Worm (Caenorhabditis elegans) whole organism, late embryonic: ENCODE results near the gene gipc-1.

Experiments
- ama-1 ChIP-seq: fragments of 150-350 bp; optimal IDR thresholded peaks from 2 replicates; lab custom pipeline; 2014
- ceh-14 ChIP-seq: sonication (generic microtip); optimal IDR thresholded peaks from 2 replicates; lab custom pipeline; 2016; ENCODE audit warnings: missing genotype, missing genetic modification characterization, missing compliant biosample characterization
- ceh-9 ChIP-seq: sonication (generic microtip); optimal IDR thresholded peaks from 2 replicates; lab custom pipeline; 2016; ENCODE audit warnings: mild to moderate bottlenecking, missing genetic modification characterization, inconsistent platforms, missing compliant biosample characterization
- elt-2 ChIP-seq: sonication (generic microtip); optimal IDR thresholded peaks from 2 replicates; lab custom pipeline; 2016; ENCODE audit warnings: missing genetic modification reagents, missing genetic modification characterization, missing compliant biosample characterization
- ets-4 ChIP-seq: sonication (generic microtip); optimal IDR thresholded peaks from 2 replicates; lab custom pipeline; 2016; ENCODE audit warnings: missing genetic modification characterization, missing compliant biosample characterization
- fkh-10 ChIP-seq: fragments of 150-350 bp; optimal IDR thresholded peaks from 2 replicates; lab custom pipeline; 2014; ENCODE audit warnings: missing biosample characterization, missing genetic modification reagents, missing genetic modification characterization
- nhr-11 ChIP-seq: fragments of 150-350 bp; optimal IDR thresholded peaks from 2 replicates; lab custom pipeline; 2014; ENCODE audit warnings: missing biosample characterization, missing genetic modification characterization
- nhr-232 ChIP-seq: sonication (generic microtip); optimal IDR thresholded peaks from 2 replicates; lab custom pipeline; 2016; ENCODE audit warnings: missing genetic modification characterization, missing compliant biosample characterization
- pax-1 ChIP-seq: fragments of 150-350 bp; optimal IDR thresholded peaks from 2 replicates; lab custom pipeline; 2014; ENCODE audit warnings: missing biosample characterization, missing genetic modification characterization
- pqm-1 ChIP-seq: sonication (generic microtip); optimal IDR thresholded peaks from 2 replicates; lab custom pipeline; 2016; ENCODE audit warnings: missing genetic modification characterization, missing compliant biosample characterization
- ref-2 ChIP-seq: sonication (generic microtip); optimal IDR thresholded peaks from 2 replicates; lab custom pipeline; 2016; ENCODE audit warnings: missing genetic modification characterization, missing compliant biosample characterization

ce11 chrIII:4856109-4856508, 14.5 kb upstream of the gipc-1 start, which contains the start of gene C35D10.7:
- no peak for TF ChIP-seq ets-4 (tag; lab: Kevin White, UChicago)
- TF ChIP-seq fkh-10 (GFP tag; lab: Kevin White, UChicago) = no peak
- no peak for TF ChIP-seq nhr-11 (tag; lab: Kevin White, UChicago)
- no peak for TF ChIP-seq ceh-9 (tag; lab: Kevin White, UChicago)
- no peak for TF ChIP-seq pax-1 (tag; lab: Kevin White, UChicago)
- no peak for TF ChIP-seq ref-2 (tag; lab: Kevin White, UChicago)
- TF ChIP-seq elt-2 = no peak
- TF ChIP-seq nhr-232 (tag; lab: Kevin White, UChicago) = no peak
- TF ChIP-seq ama-1 = no peak
- no peak for TF ChIP-seq pqm-1 (tag; lab: Kevin White, UChicago)
- TF ChIP-seq ceh-14 (tag; lab: Kevin White, UChicago) = no peak
